Worm (Caenorhabditis elegans): ENCODE results near the gene F53F4.7.

- TF ChIP-seq nhr-76 (tag; optimal IDR thresholded peaks at IDR 0.05) = no peak
- no peak for TF ChIP-seq R02D3.7 (tag; optimal IDR thresholded peaks at IDR 0.05)
- peak; percentile 46 to 51 for TF ChIP-seq lsy-2 (tag; optimal IDR thresholded peaks at IDR 0.05)
- TF ChIP-seq Y105C5A.15 (GFP tag; IDR thresholded peaks at IDR 0.05) = 0 out of 2 replicates have a peak, but pooled peaks have one; percentile 44
- 0 out of 2 replicates have a peak, but pooled peaks have one; percentile 20 for TF ChIP-seq Y75B8A.6 (GFP tag; IDR thresholded peaks at IDR 0.05)
- TF ChIP-seq pqm-1 (tag; optimal IDR thresholded peaks at IDR 0.05) = peak; percentile 29
- TF ChIP-seq daf-8 (GFP tag; IDR thresholded peaks at IDR 0.05) = no peak
Measured at ce11 chrV:13656346-13657254, 42.8 kb upstream of the F53F4.7 start.

All from whole organism, L4 larva.